Worm (Caenorhabditis elegans): ENCODE data around the gene str-20.

ce11 chrV:743348-743747 lies 12.9 kb upstream of the str-20 start, which contains the start of gene str-134:
- TF ChIP-seq lin-15B (tag; optimal IDR thresholded peaks at IDR 0.05) (no peak), sox-4 (tag; optimal IDR thresholded peaks at IDR 0.05) (no peak), skn-1 (tag; optimal IDR thresholded peaks at IDR 0.05) (no peak), elt-3 (tag; optimal IDR thresholded peaks at IDR 0.05) (no peak), nhr-12 (tag; optimal IDR thresholded peaks at IDR 0.05) (no peak), unc-130 (tag; optimal IDR thresholded peaks at IDR 0.05) (no peak), unc-62 (GFP tag; optimal IDR thresholded peaks at IDR 0.05) (no peak), isw-1 (GFP tag; IDR thresholded peaks at IDR 0.05) (no peak), ceh-88 (GFP tag; IDR thresholded peaks at IDR 0.05) (no peak), pqm-1 (tag; optimal IDR thresholded peaks at IDR 0.05) (no peak), hlh-17 (GFP tag; optimal IDR thresholded peaks at IDR 0.05; ENCODE audit: borderline replicate concordance) (no peak), mep-1 (tag; optimal IDR thresholded peaks at IDR 0.05) (no peak), C16A3.4 (tag; optimal IDR thresholded peaks at IDR 0.05) (no peak)
